Worm (Caenorhabditis elegans): Measurements from ENCODE around the gene fmil-1.
A peak's percentile ranks its signal among the peaks of the same experiment; 100 is the strongest.

fmil-1 gene

DNA sequence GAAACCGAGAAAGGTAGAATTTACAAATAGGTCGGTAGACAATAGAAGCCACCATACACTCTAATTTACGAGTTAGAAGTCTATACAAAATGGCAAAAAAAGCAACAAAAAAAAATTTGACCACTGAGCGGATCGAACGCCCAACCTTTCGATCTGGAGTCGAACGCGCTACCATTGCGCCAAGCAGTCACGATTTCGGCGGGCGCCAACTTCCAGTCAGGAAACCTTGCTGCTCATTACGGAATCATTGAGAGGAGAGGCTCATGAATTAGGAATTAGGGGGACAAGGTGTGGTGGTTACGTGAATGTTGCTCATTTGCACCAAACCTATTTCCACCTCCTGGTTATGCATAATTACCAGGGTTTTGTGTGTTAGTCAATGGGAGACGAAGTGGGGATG lies 13.3 kb upstream of the fmil-1 start:
- TF ChIP-seq lin-13 (tag; optimal IDR thresholded peaks at IDR 0.05) (no peak), mep-1 (tag; optimal IDR thresholded peaks at IDR 0.05) (no peak), ces-1 (GFP tag; optimal IDR thresholded peaks at IDR 0.05) (no peak), drap-1 (GFP tag; optimal IDR thresholded peaks at IDR 0.05) (no peak), pha-4 (tag; optimal IDR thresholded peaks at IDR 0.05) (no peak), ceh-43 (GFP tag; optimal IDR thresholded peaks at IDR 0.05) (no peak), nhr-237 (tag; optimal IDR thresholded peaks at IDR 0.05) (no peak), ham-2 (GFP tag; optimal IDR thresholded peaks at IDR 0.05) (no peak), sptf-1 (tag; optimal IDR thresholded peaks at IDR 0.05) (no peak), ztf-11 (tag; optimal IDR thresholded peaks at IDR 0.05) (no peak), unc-62 (GFP tag; optimal IDR thresholded peaks at IDR 0.05) (no peak), unc-120 (tag; optimal IDR thresholded peaks at IDR 0.05; ENCODE audit: poor library complexity, severe bottlenecking) (no peak), blmp-1 (tag; optimal IDR thresholded peaks at IDR 0.05) (no peak), cnd-1 (tag; optimal IDR thresholded peaks at IDR 0.05) (no peak), hlh-1 (tag; optimal IDR thresholded peaks at IDR 0.05) (no peak), elt-3 (tag; optimal IDR thresholded peaks at IDR 0.05) (no peak), sem-2 (GFP tag; optimal IDR thresholded peaks at IDR 0.05) (no peak), flh-1 (GFP tag; optimal IDR thresholded peaks at IDR 0.05) (no peak), nhr-12 (tag; optimal IDR thresholded peaks at IDR 0.05) (no peak)

- TF ChIP-seq unc-62 (GFP tag; optimal IDR thresholded peaks at IDR 0.05) (no peak), ces-1 (GFP tag; optimal IDR thresholded peaks at IDR 0.05) (peak; percentile 86), ztf-11 (tag; optimal IDR thresholded peaks at IDR 0.05) (no peak)
Observed at ce11 chrIV:3667796-3668195, 707 bp downstream of the fmil-1 start.

DNA sequence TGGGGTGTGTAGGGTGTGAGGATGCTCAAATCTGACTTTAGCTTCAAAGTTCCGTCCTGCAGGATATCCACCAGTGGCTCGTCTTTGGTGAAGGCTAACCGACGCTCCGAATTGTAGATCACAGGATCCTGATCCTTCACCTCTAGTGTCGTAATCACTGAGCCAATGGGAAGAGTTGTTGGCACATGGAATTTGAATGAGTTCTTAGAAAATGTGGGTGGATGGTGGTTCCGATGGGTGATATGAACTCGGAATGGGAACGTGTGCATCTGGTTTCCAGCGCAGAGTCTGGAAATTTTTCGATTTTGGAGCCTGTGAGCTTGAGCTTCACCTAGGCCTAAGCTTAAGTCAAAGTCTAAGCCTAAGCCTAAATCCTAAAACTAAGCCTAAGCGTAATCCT lies 2.0 kb downstream of the fmil-1 start:
- TF ChIP-seq nhr-2 (tag; optimal IDR thresholded peaks at IDR 0.05): no peak
- no peak for TF ChIP-seq ces-1 (GFP tag; optimal IDR thresholded peaks at IDR 0.05)
- no peak for TF ChIP-seq ceh-43 (GFP tag; optimal IDR thresholded peaks at IDR 0.05)
- TF ChIP-seq pha-4 (tag; optimal IDR thresholded peaks at IDR 0.05): no peak
- TF ChIP-seq mls-2 (tag; optimal IDR thresholded peaks at IDR 0.05): no peak
- TF ChIP-seq unc-39 (tag; optimal IDR thresholded peaks at IDR 0.05): no peak
- TF ChIP-seq snpc-4 (tag; optimal IDR thresholded peaks at IDR 0.05): no peak
- no peak for TF ChIP-seq unc-62 (GFP tag; optimal IDR thresholded peaks at IDR 0.05)
- TF ChIP-seq drap-1 (GFP tag; optimal IDR thresholded peaks at IDR 0.05): no peak

ce11 chrIV:3665089-3665488 lies 3.4 kb downstream of the fmil-1 start:
- TF ChIP-seq cnd-1 (tag; optimal IDR thresholded peaks at IDR 0.05): peak; percentile 26
- no peak for TF ChIP-seq tbx-8 (GFP tag; optimal IDR thresholded peaks at IDR 0.05)

DNA sequence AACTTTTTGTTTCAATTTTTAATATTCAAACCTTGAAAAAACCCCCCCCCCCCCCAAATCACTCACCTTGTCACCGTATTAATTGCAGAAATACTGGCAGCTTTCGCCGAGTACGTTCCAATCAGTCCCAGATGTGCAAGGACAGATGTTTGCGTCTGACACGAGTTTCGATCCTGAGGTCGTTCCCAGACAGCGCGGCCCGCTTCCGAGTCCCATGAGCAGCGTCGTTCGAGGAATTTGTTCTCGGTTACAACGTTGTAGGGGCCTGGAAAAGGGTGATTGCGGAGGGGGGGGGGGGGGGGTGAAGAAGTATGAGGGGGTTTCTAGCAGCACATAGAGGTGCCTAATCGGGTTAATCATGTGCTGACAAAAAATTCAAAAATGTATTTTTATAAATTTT lies 5.6 kb downstream of the fmil-1 start:
- TF ChIP-seq mls-2 (tag; optimal IDR thresholded peaks at IDR 0.05) (no peak), flh-1 (GFP tag; optimal IDR thresholded peaks at IDR 0.05) (no peak), sptf-1 (tag; optimal IDR thresholded peaks at IDR 0.05) (no peak), nhr-12 (tag; optimal IDR thresholded peaks at IDR 0.05) (no peak), nhr-76 (tag; optimal IDR thresholded peaks at IDR 0.05) (no peak), unc-62 (GFP tag; optimal IDR thresholded peaks at IDR 0.05) (no peak), nhr-28 (tag; optimal IDR thresholded peaks at IDR 0.05) (no peak), bed-3 (GFP tag; optimal IDR thresholded peaks at IDR 0.05) (no peak), sem-2 (GFP tag; optimal IDR thresholded peaks at IDR 0.05) (no peak), nhr-237 (tag; optimal IDR thresholded peaks at IDR 0.05) (no peak)

DNA sequence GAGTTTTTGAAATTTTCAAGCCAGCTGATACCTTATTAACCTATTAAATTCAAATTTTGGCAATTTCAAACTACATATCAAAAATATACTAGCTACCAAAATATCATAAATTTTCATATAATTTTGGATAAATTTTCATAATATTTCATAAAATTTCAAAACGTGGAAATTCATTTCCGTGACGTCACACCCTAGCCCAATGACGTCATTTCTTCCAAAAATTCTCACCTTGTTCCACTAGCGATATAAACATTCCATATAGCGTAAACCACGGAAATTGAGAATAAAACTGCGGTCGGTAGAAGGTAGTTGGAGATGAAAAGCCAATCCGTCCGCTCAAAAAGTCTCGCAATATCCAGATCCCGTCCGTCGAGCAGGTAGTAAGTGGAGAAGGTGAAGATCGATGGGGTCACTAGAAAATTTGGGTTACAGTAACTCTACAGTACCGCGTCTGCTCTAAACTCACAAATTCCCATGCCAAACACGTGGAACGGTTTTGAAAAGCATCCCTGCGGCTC lies 7.3 kb downstream of the fmil-1 start:
- TF ChIP-seq mls-2 (tag; optimal IDR thresholded peaks at IDR 0.05) (no peak), zip-8 (tag; optimal IDR thresholded peaks at IDR 0.05) (peak; percentile 94), nhr-237 (tag; optimal IDR thresholded peaks at IDR 0.05) (no peak)

DNA sequence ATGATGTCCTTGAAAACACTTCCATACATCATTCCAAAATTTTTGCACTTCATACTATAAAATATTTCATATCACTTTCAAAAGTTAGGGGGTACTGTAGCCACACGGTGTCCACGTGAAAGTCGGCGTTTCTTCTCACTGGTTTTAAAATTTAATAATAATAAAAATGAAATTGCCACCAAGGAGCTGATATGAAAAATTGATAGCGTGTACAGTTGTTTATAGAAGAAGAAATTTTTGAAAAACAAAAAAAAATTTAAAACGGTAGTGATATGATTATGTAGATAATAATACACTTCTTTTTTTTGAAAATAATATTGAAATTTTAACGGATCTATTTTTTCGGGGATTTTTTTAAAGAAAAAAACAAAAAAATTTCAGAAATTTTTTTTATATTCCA lies 8.6 kb downstream of the fmil-1 start:
- TF ChIP-seq unc-120 (tag; optimal IDR thresholded peaks at IDR 0.05; ENCODE audit: poor library complexity, severe bottlenecking) (no peak), sem-2 (GFP tag; optimal IDR thresholded peaks at IDR 0.05) (no peak), sptf-1 (tag; optimal IDR thresholded peaks at IDR 0.05) (no peak), lin-13 (tag; optimal IDR thresholded peaks at IDR 0.05) (no peak), cnd-1 (tag; optimal IDR thresholded peaks at IDR 0.05) (no peak), nhr-2 (tag; optimal IDR thresholded peaks at IDR 0.05) (no peak), mep-1 (tag; optimal IDR thresholded peaks at IDR 0.05) (no peak), unc-62 (GFP tag; optimal IDR thresholded peaks at IDR 0.05) (no peak), nhr-12 (tag; optimal IDR thresholded peaks at IDR 0.05) (no peak), snpc-4 (tag; optimal IDR thresholded peaks at IDR 0.05) (no peak), M03D4.4 (tag; optimal IDR thresholded peaks at IDR 0.05) (no peak), mls-2 (tag; optimal IDR thresholded peaks at IDR 0.05) (no peak)

Data from whole organism, mixed stage, embryonic.